Fruit fly (Drosophila melanogaster) whole organism, pupa: ENCODE measurements around the gene Rpn2.

Experiments
- CG14655 ChIP-seq: fragments of 200-800 bp; sonication (Bioruptor generic); optimal IDR thresholded peaks from 3 replicates; lab custom pipeline; 2017; ENCODE audit warnings: mild to moderate bottlenecking, missing biosample characterization, missing genetic modification reagents, missing genetic modification characterization
- CG15710 ChIP-seq: fragments of 200-800 bp; sonication (Bioruptor generic); optimal IDR thresholded peaks from 2 replicates; lab custom pipeline; 2018; ENCODE audit warnings: missing biosample characterization, mild to moderate bottlenecking, missing genetic modification characterization, moderate library complexity
- CG17806 ChIP-seq: fragments of 200-800 bp; sonication (Bioruptor generic); optimal IDR thresholded peaks from 2 replicates; lab custom pipeline; 2018; ENCODE audit warnings: missing biosample characterization, mild to moderate bottlenecking, missing genetic modification characterization, moderate library complexity
- CG8159 ChIP-seq: fragments of 200-800 bp; sonication (Bioruptor generic); optimal IDR thresholded peaks from 3 replicates; lab custom pipeline; 2018; ENCODE audit warnings: missing biosample characterization, mild to moderate bottlenecking, missing genetic modification characterization, moderate library complexity
- CG8301 ChIP-seq: fragments of 200-800 bp; sonication (Bioruptor generic); optimal IDR thresholded peaks from 2 replicates; lab custom pipeline; 2018; ENCODE audit warnings: missing biosample characterization, mild to moderate bottlenecking, missing genetic modification characterization
- CG9948 ChIP-seq: fragments of 200-800 bp; sonication (Bioruptor generic); optimal IDR thresholded peaks from 2 replicates; lab custom pipeline; 2018; ENCODE audit warnings: missing biosample characterization, mild to moderate bottlenecking, missing genetic modification characterization, moderate library complexity
- Pif1A ChIP-seq: fragments of 200-800 bp; sonication (Bioruptor generic); optimal IDR thresholded peaks from 3 replicates; lab custom pipeline; 2016; ENCODE audit warnings: missing biosample characterization, missing genetic modification characterization
- fd96Ca ChIP-seq: fragments of 200-800 bp; sonication (Bioruptor generic); IDR thresholded peaks from 3 replicates; pipeline ENCODE4 v1.3.6; 2022; ENCODE audit warnings: missing biosample characterization, missing genetic modification characterization

Gene Rpn2

dm6 chr3R:29206198-29207011 is 53.1 kb downstream of the Rpn2 start:
- peak; percentile 15 for TF ChIP-seq CG9948 (tag; lab: Kevin White, UChicago)
- TF ChIP-seq CG8301 (tag; lab: Kevin White, UChicago), result peak; percentile 3
- peak; percentile 33 for TF ChIP-seq CG14655 (GFP tag; lab: Kevin White, UChicago)
- TF ChIP-seq CG8159 (tag; lab: Kevin White, UChicago), result peak; percentile 10
- 0 out of 3 replicates have a peak, but pooled peaks have one; percentile 6 for TF ChIP-seq fd96Ca (GFP tag; lab: Robert Waterston, UW)
- TF ChIP-seq CG17806 (tag; lab: Kevin White, UChicago), result peak; percentile 19
- TF ChIP-seq CG15710 (tag; lab: Kevin White, UChicago), result no peak
- TF ChIP-seq Pif1A, result no peak
- TF ChIP-seq, all 21 proteins: peak for 6
